Worm (Caenorhabditis elegans): ENCODE data around the gene F48E3.2.

The F48E3.2 gene

ce11 chrX:7493020-7493419 is at the start of gene F48E3.2:
TSS of gene F48E3.2 (minus strand) at chrX:7493120.
- TF ChIP-seq him-1 (tag; optimal IDR thresholded peaks at IDR 0.05) (no peak), W03F9.2 (tag; optimal IDR thresholded peaks at IDR 0.05) (no peak), dao-5 (tag; optimal IDR thresholded peaks at IDR 0.05) (no peak)

ce11 chrX:7541078-7541477 is 48.2 kb upstream of the F48E3.2 start:
- TF ChIP-seq him-1 (tag; optimal IDR thresholded peaks at IDR 0.05) (no peak), W03F9.2 (tag; optimal IDR thresholded peaks at IDR 0.05) (no peak), dao-5 (tag; optimal IDR thresholded peaks at IDR 0.05) (no peak)

- TF ChIP-seq him-1 (tag; optimal IDR thresholded peaks at IDR 0.05): no peak
- no peak for TF ChIP-seq dao-5 (tag; optimal IDR thresholded peaks at IDR 0.05)
- no peak for TF ChIP-seq W03F9.2 (tag; optimal IDR thresholded peaks at IDR 0.05)
These were observed 47.1 kb upstream of the F48E3.2 start, which contains the start of gene glb-16 for ce11 chrX:7540033-7540432. TSS of gene glb-16 (minus strand) at chrX:7540133.

ce11 chrX:7537742-7538268 is 44.9 kb upstream of the F48E3.2 start, which contains the start of gene dpy-7:
TSS of gene dpy-7 (minus strand) at chrX:7537792.
- TF ChIP-seq W03F9.2 (tag; optimal IDR thresholded peaks at IDR 0.05) (no peak), him-1 (tag; optimal IDR thresholded peaks at IDR 0.05) (no peak), dao-5 (tag; optimal IDR thresholded peaks at IDR 0.05) (no peak)

ce11 chrX:7536869-7537268 is 43.9 kb upstream of the F48E3.2 start:
- no peak for TF ChIP-seq dao-5 (tag; optimal IDR thresholded peaks at IDR 0.05)
- TF ChIP-seq W03F9.2 (tag; optimal IDR thresholded peaks at IDR 0.05): no peak
- TF ChIP-seq him-1 (tag; optimal IDR thresholded peaks at IDR 0.05): no peak

ce11 chrX:7534454-7534853 is 41.5 kb upstream of the F48E3.2 start:
- TF ChIP-seq W03F9.2 (tag; optimal IDR thresholded peaks at IDR 0.05): no peak
- no peak for TF ChIP-seq him-1 (tag; optimal IDR thresholded peaks at IDR 0.05)
- no peak for TF ChIP-seq dao-5 (tag; optimal IDR thresholded peaks at IDR 0.05)

ce11 chrX:7532632-7533031 is 39.7 kb upstream of the F48E3.2 start, which contains the start of gene ceh-14:
TSS of gene ceh-14 (minus strand) at chrX:7532732.
- TF ChIP-seq W03F9.2 (tag; optimal IDR thresholded peaks at IDR 0.05) (no peak), him-1 (tag; optimal IDR thresholded peaks at IDR 0.05) (no peak), dao-5 (tag; optimal IDR thresholded peaks at IDR 0.05) (no peak)

ce11 chrX:7525271-7525670 is 32.4 kb upstream of the F48E3.2 start, which contains the start of gene F46C8.3:
TSS of gene F46C8.3 (plus strand) at chrX:7525571.
- no peak for TF ChIP-seq W03F9.2 (tag; optimal IDR thresholded peaks at IDR 0.05)
- no peak for TF ChIP-seq dao-5 (tag; optimal IDR thresholded peaks at IDR 0.05)
- TF ChIP-seq him-1 (tag; optimal IDR thresholded peaks at IDR 0.05): no peak

ce11 chrX:7523799-7524198 is 30.9 kb upstream of the F48E3.2 start:
- TF ChIP-seq him-1 (tag; optimal IDR thresholded peaks at IDR 0.05): no peak
- TF ChIP-seq dao-5 (tag; optimal IDR thresholded peaks at IDR 0.05): no peak
- TF ChIP-seq W03F9.2 (tag; optimal IDR thresholded peaks at IDR 0.05): no peak

- TF ChIP-seq him-1 (tag; optimal IDR thresholded peaks at IDR 0.05) (no peak), dao-5 (tag; optimal IDR thresholded peaks at IDR 0.05) (no peak), W03F9.2 (tag; optimal IDR thresholded peaks at IDR 0.05) (no peak)
These were observed 29.7 kb upstream of the F48E3.2 start for ce11 chrX:7522595-7522994.

- no peak for TF ChIP-seq W03F9.2 (tag; optimal IDR thresholded peaks at IDR 0.05)
- no peak for TF ChIP-seq dao-5 (tag; optimal IDR thresholded peaks at IDR 0.05)
- no peak for TF ChIP-seq him-1 (tag; optimal IDR thresholded peaks at IDR 0.05)
These were observed 26.6 kb upstream of the F48E3.2 start, which contains the start of gene chts-1 for ce11 chrX:7519569-7519968. TSS of gene chts-1 (minus strand) at chrX:7519669.

ce11 chrX:7512714-7513113 is 19.8 kb upstream of the F48E3.2 start:
- TF ChIP-seq W03F9.2 (tag; optimal IDR thresholded peaks at IDR 0.05) (no peak), dao-5 (tag; optimal IDR thresholded peaks at IDR 0.05) (no peak), him-1 (tag; optimal IDR thresholded peaks at IDR 0.05) (no peak)

- TF ChIP-seq dao-5 (tag; optimal IDR thresholded peaks at IDR 0.05) (no peak), him-1 (tag; optimal IDR thresholded peaks at IDR 0.05) (no peak), W03F9.2 (tag; optimal IDR thresholded peaks at IDR 0.05) (no peak)
These were observed 14.2 kb upstream of the F48E3.2 start for ce11 chrX:7507141-7507540.

- TF ChIP-seq W03F9.2 (tag; optimal IDR thresholded peaks at IDR 0.05) (no peak), him-1 (tag; optimal IDR thresholded peaks at IDR 0.05) (no peak), dao-5 (tag; optimal IDR thresholded peaks at IDR 0.05) (no peak)
These were observed 13.6 kb upstream of the F48E3.2 start, which contains the start of gene lgc-11 for ce11 chrX:7506533-7506932. TSS of gene lgc-11 (minus strand) at chrX:7506633.

ce11 chrX:7502807-7503206 is 9.9 kb upstream of the F48E3.2 start, which contains the start of gene F48E3.6:
TSS of gene F48E3.6 (minus strand) at chrX:7502907.
- TF ChIP-seq W03F9.2 (tag; optimal IDR thresholded peaks at IDR 0.05) (no peak), him-1 (tag; optimal IDR thresholded peaks at IDR 0.05) (no peak), dao-5 (tag; optimal IDR thresholded peaks at IDR 0.05) (no peak)

All from whole organism, L4/young adult.